Worm (Caenorhabditis elegans): ENCODE results near the gene rnf-113.

- TF ChIP-seq tbx-7 (tag; optimal IDR thresholded peaks at IDR 0.05) (no peak), hlh-6 (tag; optimal IDR thresholded peaks at IDR 0.05) (no peak), ztf-16 (tag; optimal IDR thresholded peaks at IDR 0.05) (no peak), ceh-14 (tag; optimal IDR thresholded peaks at IDR 0.05) (peak; percentile 49), pha-4 (tag; optimal IDR thresholded peaks at IDR 0.05) (no peak), lin-11 (tag; optimal IDR thresholded peaks at IDR 0.05) (no peak), pha-2 (tag; optimal IDR thresholded peaks at IDR 0.05) (no peak), C38D4.7 (GFP tag; optimal IDR thresholded peaks at IDR 0.05) (no peak), pqm-1 (tag; optimal IDR thresholded peaks at IDR 0.05) (no peak), zip-5 (tag; optimal IDR thresholded peaks at IDR 0.05) (no peak)
These were observed 37.3 kb downstream of the rnf-113 start for ce11 chrIII:10720170-10720569.

Measured in whole organism, late embryonic.